Worm (Caenorhabditis elegans): Measurements from ENCODE around the gene T24C12.3.

T24C12.3 gene

ce11 chrX:2203760-2204159 is at the start of gene T24C12.3:
TSS of gene T24C12.3 (minus strand) at chrX:2203893.
- no peak for TF ChIP-seq nhr-6 (tag; optimal IDR thresholded peaks at IDR 0.05)
- TF ChIP-seq gei-8 (GFP tag; optimal IDR thresholded peaks at IDR 0.05), result no peak
- TF ChIP-seq pqm-1 (tag; optimal IDR thresholded peaks at IDR 0.05), result peak; percentile 96
- no peak for TF ChIP-seq Y48G9A.11 (GFP tag; IDR thresholded peaks at IDR 0.05)
- TF ChIP-seq arid-1 (GFP tag; conservative IDR thresholded peaks at IDR 0.05), result no peak
- no peak for TF ChIP-seq skn-1 (tag; optimal IDR thresholded peaks at IDR 0.05)
- TF ChIP-seq nhr-77 (tag; optimal IDR thresholded peaks at IDR 0.05), result peak; percentile 16
- peak; percentile 75 for TF ChIP-seq nhr-28 (tag; optimal IDR thresholded peaks at IDR 0.05)
- peak; percentile 60 for TF ChIP-seq hlh-11 (tag; optimal IDR thresholded peaks at IDR 0.05)
- TF ChIP-seq daf-16 (GFP tag; optimal IDR thresholded peaks at IDR 0.05), result no peak
- TF ChIP-seq daf-16 (tag; optimal IDR thresholded peaks at IDR 0.05), result peak; percentile 72
- peak; percentile 47 for TF ChIP-seq dve-1 (tag; optimal IDR thresholded peaks at IDR 0.05; ENCODE audit: insufficient read depth)
- no peak for TF ChIP-seq ceh-20 (GFP tag; IDR thresholded peaks at IDR 0.05)
- no peak for TF ChIP-seq daf-12 (tag; optimal IDR thresholded peaks at IDR 0.05)
- TF ChIP-seq dmd-6 (GFP tag; IDR thresholded peaks at IDR 0.05), result peak; percentile 75
- TF ChIP-seq attf-4 (tag; optimal IDR thresholded peaks at IDR 0.05), result no peak
- TF ChIP-seq unc-39 (tag; optimal IDR thresholded peaks at IDR 0.05), result no peak
- TF ChIP-seq nhr-76 (tag; optimal IDR thresholded peaks at IDR 0.05), result no peak
- no peak for TF ChIP-seq lin-29 (GFP tag; IDR thresholded peaks at IDR 0.05)
- TF ChIP-seq ama-1 (optimal IDR thresholded peaks at IDR 0.05), result no peak
- no peak for TF ChIP-seq ceh-44 (GFP tag; IDR thresholded peaks at IDR 0.05)

ce11 chrX:2246908-2247307 is 43.2 kb upstream of the T24C12.3 start, which contains the start of gene AH9.1:
TSS of gene AH9.1 (minus strand) at chrX:2247008.
- TF ChIP-seq nhr-76 (tag; optimal IDR thresholded peaks at IDR 0.05) (no peak), lsy-2 (tag; optimal IDR thresholded peaks at IDR 0.05) (no peak), zfp-2 (tag; optimal IDR thresholded peaks at IDR 0.05) (no peak), F10B5.3 (tag; optimal IDR thresholded peaks at IDR 0.05) (no peak), lin-39 (tag; optimal IDR thresholded peaks at IDR 0.05) (no peak), nhr-6 (tag; optimal IDR thresholded peaks at IDR 0.05) (no peak), ctbp-1 (GFP tag; IDR thresholded peaks at IDR 0.05) (no peak), nhr-28 (tag; optimal IDR thresholded peaks at IDR 0.05) (no peak), dmd-6 (GFP tag; IDR thresholded peaks at IDR 0.05) (no peak), madf-5 (GFP tag; IDR thresholded peaks at IDR 0.05) (no peak), lin-1 (GFP tag; IDR thresholded peaks at IDR 0.05) (no peak), lin-15B (tag; optimal IDR thresholded peaks at IDR 0.05) (no peak), aly-2 (tag; optimal IDR thresholded peaks at IDR 0.05) (no peak), nhr-11 (tag; optimal IDR thresholded peaks at IDR 0.05) (no peak)

ce11 chrX:2242568-2243185 is 39.0 kb upstream of the T24C12.3 start, which contains the start of gene rpl-11.2:
TSS of gene rpl-11.2 (minus strand) at chrX:2242618.
- TF ChIP-seq lsy-2 (tag; optimal IDR thresholded peaks at IDR 0.05) (peak; percentile 99 to 100), zip-2 (tag; optimal IDR thresholded peaks at IDR 0.05) (peak; percentile 46), ceh-62 (tag; optimal IDR thresholded peaks at IDR 0.05) (no peak), attf-4 (tag; optimal IDR thresholded peaks at IDR 0.05) (peak; percentile 36), php-3 (GFP tag; IDR thresholded peaks at IDR 0.05) (peak; percentile 73), T26A8.4 (GFP tag; IDR thresholded peaks at IDR 0.05) (peak; percentile 94), ceh-32 (tag; optimal IDR thresholded peaks at IDR 0.05; ENCODE audit: poor library complexity) (peak; percentile 40), nhr-111 (GFP tag; optimal IDR thresholded peaks at IDR 0.05) (no peak), fos-1 (tag; optimal IDR thresholded peaks at IDR 0.05) (no peak), mep-1 (tag; optimal IDR thresholded peaks at IDR 0.05) (peak; percentile 99), nhr-25 (tag; optimal IDR thresholded peaks at IDR 0.05; ENCODE audit: borderline replicate concordance, insufficient read depth) (peak; percentile 96), aha-1 (tag) (peak; percentile 100), F10B5.3 (tag; optimal IDR thresholded peaks at IDR 0.05) (peak; percentile 70), fkh-10 (GFP tag; optimal IDR thresholded peaks at IDR 0.05) (peak; percentile 99), set-16 (GFP tag; IDR thresholded peaks at IDR 0.05) (peak; percentile 21; the same call in 1 of the 2 replicates), snpc-4 (tag; optimal IDR thresholded peaks at IDR 0.05) (no peak), unc-62 (GFP tag; optimal IDR thresholded peaks at IDR 0.05 in 1 of 2) (peak in 1 of 2 experiments; percentile 97), unc-62 (tag; optimal IDR thresholded peaks at IDR 0.05) (no peak), R02D3.7 (tag; optimal IDR thresholded peaks at IDR 0.05) (no peak), nhr-41 (GFP tag; IDR thresholded peaks at IDR 0.05) (no peak), tra-1 (GFP tag; IDR thresholded peaks at IDR 0.05) (peak; percentile 99), F44E2.7 (GFP tag; IDR thresholded peaks at IDR 0.05) (no peak), lin-15B (tag; optimal IDR thresholded peaks at IDR 0.05) (peak; percentile 53)

All from whole organism, L4 larva.